Worm (Caenorhabditis elegans) whole organism, late embryonic: ENCODE results near the gene acd-3.

ENCODE experiments used
- F13H6.1 ChIP-seq: sonication (generic microtip); optimal IDR thresholded peaks from 2 replicates; lab custom pipeline; 2016; ENCODE audit warnings: missing genetic modification characterization, missing compliant biosample characterization
- ceh-2 ChIP-seq: sonication (generic microtip); optimal IDR thresholded peaks from 2 replicates; lab custom pipeline; 2016; ENCODE audit warnings: missing genotype, missing genetic modification characterization, missing compliant biosample characterization
- ceh-31 ChIP-seq: sonication (generic microtip); optimal IDR thresholded peaks from 2 replicates; lab custom pipeline; 2016; ENCODE audit warnings: missing genetic modification characterization, missing compliant biosample characterization
- elt-2 ChIP-seq: sonication (generic microtip); optimal IDR thresholded peaks from 2 replicates; lab custom pipeline; 2016; ENCODE audit warnings: missing genetic modification reagents, missing genetic modification characterization, missing compliant biosample characterization
- ets-4 ChIP-seq: sonication (generic microtip); optimal IDR thresholded peaks from 2 replicates; lab custom pipeline; 2016; ENCODE audit warnings: missing genetic modification characterization, missing compliant biosample characterization
- hlh-30 ChIP-seq: sonication (generic microtip); optimal IDR thresholded peaks from 2 replicates; lab custom pipeline; 2017; ENCODE audit warnings: antibody characterized with exemption, missing genetic modification characterization, missing compliant biosample characterization; ENCODE audit not compliant: insufficient read depth
- hlh-6 ChIP-seq: sonication (generic microtip); optimal IDR thresholded peaks from 2 replicates; lab custom pipeline; 2016; ENCODE audit warnings: missing genotype, missing genetic modification characterization, missing compliant biosample characterization
- lin-11 ChIP-seq: fragments of 200-800 bp; sonication (Bioruptor generic); optimal IDR thresholded peaks from 2 replicates; lab custom pipeline; 2018; ENCODE audit warnings: mild to moderate bottlenecking, missing genetic modification characterization, missing compliant biosample characterization
- madf-2 ChIP-seq: sonication (generic microtip); optimal IDR thresholded peaks from 2 replicates; lab custom pipeline; 2017; ENCODE audit warnings: missing genetic modification characterization, missing compliant biosample characterization
- nhr-11 ChIP-seq: fragments of 150-350 bp; optimal IDR thresholded peaks from 2 replicates; lab custom pipeline; 2014; ENCODE audit warnings: missing biosample characterization, missing genetic modification characterization
- pha-4 ChIP-seq: fragments of 150-350 bp; optimal IDR thresholded peaks from 2 replicates; lab custom pipeline; 2018; ENCODE audit warnings: missing biosample characterization, missing genetic modification reagents, missing genetic modification characterization
- sox-2 ChIP-seq: fragments of 200-800 bp; sonication (Bioruptor generic); IDR thresholded peaks from 2 replicates; pipeline ENCODE4 v1.3.6; 2022; ENCODE audit warnings: missing genetic modification reagents, missing genetic modification characterization, missing compliant biosample characterization
- sox-4 ChIP-seq: sonication (generic microtip); optimal IDR thresholded peaks from 2 replicates; lab custom pipeline; 2017; ENCODE audit warnings: mild to moderate bottlenecking, missing genetic modification characterization, inconsistent platforms, missing compliant biosample characterization
- unc-3 ChIP-seq, 2 experiments: fragments of 200-800 bp in 1 of 2; sonication (Bioruptor generic) in 1 of 2; sonication (generic microtip) in 1 of 2; conservative IDR thresholded peaks in 1 of 2; optimal IDR thresholded peaks in 1 of 2; 2 replicates each; pipeline versions ENCODE4 v1.3.6 to Lab custom; 2016 to 2022; ENCODE audit warnings: missing compliant biosample characterization in 2 of 2, missing genetic modification characterization in 2 of 2, missing genetic modification reagents in 1 of 2

- no peak for TF ChIP-seq ets-4 (tag; lab: Kevin White, UChicago)
- TF ChIP-seq lin-11 (tag; lab: Kevin White, UChicago), result no peak
- no peak for TF ChIP-seq nhr-11 (tag; lab: Kevin White, UChicago)
- no peak for TF ChIP-seq sox-4
- TF ChIP-seq ceh-31 (tag; lab: Kevin White, UChicago), result no peak
- no peak for TF ChIP-seq ceh-2
- TF ChIP-seq unc-3 (GFP tag; conservative IDR thresholded peaks at IDR 0.05; lab: Robert Waterston, UW), result no peak
- TF ChIP-seq unc-3 (tag; optimal IDR thresholded peaks at IDR 0.05; lab: Kevin White, UChicago), result no peak
- TF ChIP-seq sox-2 (GFP tag; lab: Robert Waterston, UW), result no peak
- no peak for TF ChIP-seq hlh-30 (tag; lab: Kevin White, UChicago)
- TF ChIP-seq hlh-6 (tag; lab: Kevin White, UChicago), result no peak
- TF ChIP-seq elt-2 (tag; lab: Kevin White, UChicago), result no peak
- no peak for TF ChIP-seq pha-4
- no peak for TF ChIP-seq madf-2
- no peak for TF ChIP-seq F13H6.1 (tag; lab: Kevin White, UChicago)
Measured at ce11 chrX:14881119-14881518, 32.0 kb downstream of the acd-3 start, which contains the start of gene flp-8.
